Worm (Caenorhabditis elegans) whole organism, L2 larva: ENCODE data around the gene sad-1.

Source experiments
- C34F6.9 ChIP-seq: fragments of 150-350 bp; optimal IDR thresholded peaks from 2 replicates; lab custom pipeline; 2014; ENCODE audit warnings: missing biosample characterization, missing genetic modification characterization
- F13H6.1 ChIP-seq: sonication (generic microtip); optimal IDR thresholded peaks from 2 replicates; lab custom pipeline; 2016; ENCODE audit warnings: missing genetic modification characterization, missing compliant biosample characterization
- ZK546.5 ChIP-seq: sonication (generic microtip); optimal IDR thresholded peaks from 2 replicates; lab custom pipeline; 2017; ENCODE audit warnings: missing biosample characterization, missing genetic modification characterization
- alr-1 ChIP-seq: fragments of 150-350 bp; optimal IDR thresholded peaks from 2 replicates; lab custom pipeline; 2014; ENCODE audit warnings: missing biosample characterization, missing genetic modification characterization
- aly-2 ChIP-seq: fragments of 150-350 bp; optimal IDR thresholded peaks from 2 replicates; lab custom pipeline; 2014; ENCODE audit warnings: missing biosample characterization, missing genetic modification characterization
- ceh-16 ChIP-seq: fragments of 150-350 bp; optimal IDR thresholded peaks from 2 replicates; lab custom pipeline; 2014; ENCODE audit warnings: missing biosample characterization, missing genetic modification characterization
- crh-2 ChIP-seq: sonication (generic microtip); optimal IDR thresholded peaks from 2 replicates; lab custom pipeline; 2017; ENCODE audit warnings: missing biosample characterization, missing genetic modification characterization
- dmd-4 ChIP-seq: sonication (generic microtip); optimal IDR thresholded peaks from 2 replicates; lab custom pipeline; 2017; ENCODE audit warnings: missing biosample characterization, missing genetic modification characterization
- egl-27 ChIP-seq: sonication (generic microtip); optimal IDR thresholded peaks from 3 replicates; lab custom pipeline; 2017; ENCODE audit warnings: missing biosample characterization, missing genetic modification reagents, missing genetic modification characterization
- fos-1 ChIP-seq: fragments of 150-350 bp; optimal IDR thresholded peaks from 2 replicates; lab custom pipeline; 2014; ENCODE audit warnings: missing biosample characterization, missing genetic modification characterization
- gmeb-1 ChIP-seq: fragments of 150-350 bp; optimal IDR thresholded peaks from 2 replicates; lab custom pipeline; 2014; ENCODE audit warnings: missing biosample characterization, missing genetic modification characterization
- lin-13 ChIP-seq: fragments of 150-350 bp; optimal IDR thresholded peaks from 2 replicates; lab custom pipeline; 2014; ENCODE audit warnings: missing biosample characterization, missing genetic modification reagents, missing genetic modification characterization
- lin-39 ChIP-seq: fragments of 150-350 bp; optimal IDR thresholded peaks from 2 replicates; lab custom pipeline; 2014; ENCODE audit warnings: missing biosample characterization, missing genetic modification reagents, missing genetic modification characterization
- lsy-2 ChIP-seq, 2 experiments: fragments of 150-350 bp in 1 of 2; sonication (generic microtip) in 1 of 2; optimal IDR thresholded peaks; 2 replicates each; lab custom pipeline; 2014 to 2017; ENCODE audit warnings: missing biosample characterization in 2 of 2, missing genetic modification characterization in 2 of 2
- mab-5 ChIP-seq: fragments of 150-350 bp; optimal IDR thresholded peaks from 2 replicates; lab custom pipeline; 2014; ENCODE audit warnings: missing biosample characterization, missing genetic modification characterization
- mbf-1 ChIP-seq: sonication (generic microtip); optimal IDR thresholded peaks from 2 replicates; lab custom pipeline; 2017; ENCODE audit warnings: missing biosample characterization, missing genetic modification characterization
- mdl-1 ChIP-seq, 2 experiments: fragments of 150-350 bp in 1 of 2; sonication (generic microtip) in 1 of 2; optimal IDR thresholded peaks; 2 replicates each; lab custom pipeline; 2017; ENCODE audit warnings: missing biosample characterization in 2 of 2, missing genetic modification characterization in 2 of 2
- nhr-10 ChIP-seq: sonication (generic microtip); optimal IDR thresholded peaks from 2 replicates; lab custom pipeline; 2017; ENCODE audit warnings: missing biosample characterization, missing genetic modification characterization
- nhr-12 ChIP-seq: fragments of 150-350 bp; optimal IDR thresholded peaks from 2 replicates; lab custom pipeline; 2014; ENCODE audit warnings: missing biosample characterization, missing genetic modification characterization
- nhr-129 ChIP-seq: fragments of 150-350 bp; optimal IDR thresholded peaks from 2 replicates; lab custom pipeline; 2014; ENCODE audit warnings: missing biosample characterization, missing genetic modification characterization
- nhr-21 ChIP-seq: fragments of 150-350 bp; optimal IDR thresholded peaks from 2 replicates; lab custom pipeline; 2014; ENCODE audit warnings: missing biosample characterization, missing genetic modification characterization
- nhr-23 ChIP-seq: fragments of 150-350 bp; optimal IDR thresholded peaks from 2 replicates; lab custom pipeline; 2014; ENCODE audit warnings: missing biosample characterization, missing genetic modification reagents, missing genetic modification characterization
- nhr-25 ChIP-seq: fragments of 150-350 bp; sonication (generic microtip); optimal IDR thresholded peaks from 3 replicates; lab custom pipeline; 2014; ENCODE audit warnings: missing biosample characterization, missing genetic modification characterization
- nhr-6 ChIP-seq: fragments of 150-350 bp; optimal IDR thresholded peaks from 2 replicates; lab custom pipeline; 2014; ENCODE audit warnings: missing biosample characterization, missing genetic modification characterization
- nhr-77 ChIP-seq: fragments of 150-350 bp; optimal IDR thresholded peaks from 2 replicates; lab custom pipeline; 2014; ENCODE audit warnings: missing biosample characterization, missing genetic modification characterization
- sem-4 ChIP-seq: fragments of 150-350 bp; optimal IDR thresholded peaks from 2 replicates; lab custom pipeline; 2014; ENCODE audit warnings: missing biosample characterization, missing genetic modification reagents, missing genetic modification characterization
- skn-1 ChIP-seq: sonication (generic microtip); optimal IDR thresholded peaks from 2 replicates; lab custom pipeline; 2017; ENCODE audit warnings: missing biosample characterization, missing genetic modification characterization
- sma-3 ChIP-seq: sonication (generic microtip); optimal IDR thresholded peaks from 2 replicates; lab custom pipeline; 2016; ENCODE audit warnings: missing genetic modification reagents, missing genetic modification characterization, missing compliant biosample characterization
- sma-9 ChIP-seq, 2 experiments: fragments of 150-350 bp in 1 of 2; sonication (generic microtip) in 1 of 2; optimal IDR thresholded peaks; 2 replicates each; lab custom pipeline; 2014 to 2016; ENCODE audit warnings: missing genetic modification characterization in 2 of 2, mild to moderate bottlenecking in 1 of 2, missing biosample characterization in 1 of 2, missing compliant biosample characterization in 1 of 2, missing genetic modification reagents in 1 of 2, moderate library complexity in 1 of 2
- snpc-4 ChIP-seq: fragments of 150-350 bp; optimal IDR thresholded peaks from 2 replicates; lab custom pipeline; 2014; ENCODE audit warnings: missing biosample characterization, missing genetic modification characterization
- unc-55 ChIP-seq: fragments of 150-350 bp; sonication (generic microtip); optimal IDR thresholded peaks from 3 replicates; lab custom pipeline; 2014; ENCODE audit warnings: missing biosample characterization, missing genetic modification reagents, missing genetic modification characterization
- unc-62 ChIP-seq: fragments of 150-350 bp; optimal IDR thresholded peaks from 2 replicates; lab custom pipeline; 2014; ENCODE audit warnings: missing biosample characterization, missing genetic modification reagents, missing genetic modification characterization
- zag-1 ChIP-seq: fragments of 150-350 bp; optimal IDR thresholded peaks from 2 replicates; lab custom pipeline; 2014; ENCODE audit warnings: missing biosample characterization, missing genetic modification characterization
- ztf-1 ChIP-seq: fragments of 200-800 bp; sonication (Bioruptor generic); conservative IDR thresholded peaks from 2 replicates; pipeline ENCODE4 v1.3.6; 2022; ENCODE audit warnings: missing genetic modification characterization, missing compliant biosample characterization
- ztf-4 ChIP-seq: fragments of 150-350 bp; optimal IDR thresholded peaks from 2 replicates; lab custom pipeline; 2014; ENCODE audit warnings: missing biosample characterization, missing genetic modification characterization

sad-1 gene

DNA sequence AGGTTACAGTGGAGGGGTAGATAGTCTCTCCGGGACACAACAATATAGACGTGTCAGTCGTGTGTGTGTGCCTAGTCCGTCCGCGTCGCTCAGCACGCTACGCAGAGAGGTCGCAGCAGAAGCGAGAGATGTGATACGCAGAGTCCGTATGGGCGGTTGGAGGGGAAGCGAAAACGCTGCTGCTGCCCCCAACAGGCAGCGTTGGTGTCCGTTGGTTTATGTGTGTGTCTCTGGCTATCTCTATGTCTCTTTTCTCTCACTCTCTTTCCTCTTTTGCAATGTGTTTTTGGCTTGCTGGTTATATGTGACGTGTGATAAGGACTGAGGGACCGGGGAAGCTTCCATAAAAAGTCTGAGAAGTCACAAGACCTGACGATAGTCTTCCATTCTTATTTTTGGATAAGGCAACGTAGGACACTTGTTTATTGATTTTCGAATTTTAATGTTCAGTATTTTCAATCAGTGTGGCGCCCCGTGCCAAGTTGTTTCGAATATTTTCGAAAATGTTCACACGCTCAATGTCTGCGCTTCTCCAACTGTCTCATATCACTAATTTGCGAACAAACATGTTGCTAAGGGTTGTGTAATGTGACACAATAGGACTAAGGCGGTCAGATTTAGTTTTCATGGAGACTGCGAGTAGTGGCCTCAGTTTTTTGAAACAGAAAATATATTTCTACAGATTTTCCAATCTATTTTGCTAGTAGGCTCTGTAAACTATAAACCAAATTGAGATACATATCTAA is 27.1 kb upstream of the sad-1 start, which contains the start of gene pab-2 (continued):
- TF ChIP-seq aly-2 (tag; lab: Kevin White, UChicago): no peak

DNA sequence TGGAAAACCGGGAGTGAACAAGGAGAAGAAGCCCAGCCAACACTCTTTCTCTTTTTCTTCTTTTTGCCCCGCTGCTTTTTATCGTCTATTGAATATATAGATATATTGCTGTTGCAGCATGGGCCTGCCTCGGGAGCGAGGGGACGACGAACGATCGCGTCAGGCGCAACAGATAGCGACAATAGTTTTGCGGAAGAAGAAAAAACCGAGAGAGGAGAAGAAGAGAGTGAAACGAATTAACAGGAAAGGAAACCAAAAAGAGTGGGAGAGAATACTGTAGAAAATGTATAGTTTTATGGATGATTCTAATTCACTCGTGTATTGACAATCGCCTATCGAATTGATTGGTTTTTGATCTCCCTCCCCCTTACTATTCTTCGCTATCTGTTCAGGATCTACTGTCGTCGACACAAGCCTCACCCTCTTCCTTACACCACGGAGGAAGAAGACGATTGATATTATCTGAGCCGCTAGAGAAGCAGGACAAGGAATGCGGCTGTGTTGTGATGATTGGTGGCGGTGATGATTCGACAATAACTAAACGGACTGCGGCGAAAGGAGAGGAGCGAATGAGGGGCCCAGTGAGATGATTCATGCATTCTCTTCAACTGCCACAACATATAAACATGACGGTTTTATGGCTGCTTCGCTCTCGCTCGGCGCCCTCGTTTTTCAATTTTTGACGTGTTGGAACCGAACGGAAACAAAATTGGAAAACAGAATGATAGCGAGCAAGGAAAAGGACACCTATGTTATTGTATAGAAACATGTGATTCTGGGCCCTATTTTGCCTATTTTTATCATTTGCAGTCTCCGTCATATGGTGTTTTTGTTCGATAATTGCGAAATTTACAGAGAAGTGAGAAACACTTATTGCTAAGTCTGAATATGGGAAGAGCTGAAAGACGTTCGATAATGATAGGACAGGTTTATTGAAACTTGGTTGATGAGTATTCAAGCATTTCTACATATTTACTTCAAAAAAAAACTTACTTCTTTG is 26.1 kb upstream of the sad-1 start:
- TF ChIP-seq lsy-2 (tag; optimal IDR thresholded peaks at IDR 0.05; lab: Kevin White, UChicago) (peak in 1 of 2 experiments; percentile 8), ceh-16 (tag; lab: Kevin White, UChicago) (no peak), sma-9 (GFP tag; optimal IDR thresholded peaks at IDR 0.05; lab: Kevin White, UChicago) (peak; percentile 32), sma-9 (tag; optimal IDR thresholded peaks at IDR 0.05; lab: Kevin White, UChicago) (no peak)
- TF ChIP-seq, all 48 proteins: peak for 2

DNA sequence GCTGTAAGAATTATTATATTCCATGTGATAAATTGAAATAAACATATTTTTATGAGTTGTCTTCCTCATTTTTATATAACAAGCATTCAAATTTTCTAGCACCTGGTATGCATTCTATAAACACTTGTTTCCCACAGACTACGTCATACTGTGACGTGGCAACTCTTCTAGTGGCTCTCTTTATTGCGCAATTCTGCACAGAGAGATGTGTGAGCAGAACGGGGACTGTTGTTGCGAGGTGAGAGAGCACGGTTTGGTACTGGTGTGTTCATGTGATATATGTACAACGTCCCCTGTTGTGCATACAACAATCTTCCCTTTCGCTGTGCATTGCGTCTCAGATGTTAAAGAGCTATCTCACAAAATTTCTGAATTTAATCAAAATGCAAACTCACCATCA is 24.6 kb upstream of the sad-1 start:
- no peak for TF ChIP-seq crh-2 (tag; lab: Kevin White, UChicago)
- no peak for TF ChIP-seq sma-9 (GFP tag; optimal IDR thresholded peaks at IDR 0.05; lab: Kevin White, UChicago)
- TF ChIP-seq sma-9 (tag; optimal IDR thresholded peaks at IDR 0.05; lab: Kevin White, UChicago): no peak
- no peak for TF ChIP-seq dmd-4 (tag; lab: Kevin White, UChicago)
- TF ChIP-seq unc-62 (GFP tag; lab: Kevin White, UChicago): no peak
- TF ChIP-seq nhr-23 (tag; lab: Kevin White, UChicago): no peak
- no peak for TF ChIP-seq sma-3 (GFP tag; lab: Kevin White, UChicago)
- TF ChIP-seq nhr-6 (tag; lab: Kevin White, UChicago): no peak
- TF ChIP-seq alr-1 (tag; lab: Kevin White, UChicago): no peak
- no peak for TF ChIP-seq nhr-10 (tag; lab: Kevin White, UChicago)
- no peak for TF ChIP-seq ztf-4 (tag; lab: Kevin White, UChicago)
- TF ChIP-seq ztf-1 (GFP tag; lab: Robert Waterston, UW): no peak
- no peak for TF ChIP-seq unc-55 (GFP tag; lab: Kevin White, UChicago)
- TF ChIP-seq aly-2 (tag; lab: Kevin White, UChicago): no peak
- no peak for TF ChIP-seq lsy-2 (tag; optimal IDR thresholded peaks at IDR 0.05; lab: Kevin White, UChicago)
- TF ChIP-seq mab-5 (tag; lab: Kevin White, UChicago): no peak

DNA sequence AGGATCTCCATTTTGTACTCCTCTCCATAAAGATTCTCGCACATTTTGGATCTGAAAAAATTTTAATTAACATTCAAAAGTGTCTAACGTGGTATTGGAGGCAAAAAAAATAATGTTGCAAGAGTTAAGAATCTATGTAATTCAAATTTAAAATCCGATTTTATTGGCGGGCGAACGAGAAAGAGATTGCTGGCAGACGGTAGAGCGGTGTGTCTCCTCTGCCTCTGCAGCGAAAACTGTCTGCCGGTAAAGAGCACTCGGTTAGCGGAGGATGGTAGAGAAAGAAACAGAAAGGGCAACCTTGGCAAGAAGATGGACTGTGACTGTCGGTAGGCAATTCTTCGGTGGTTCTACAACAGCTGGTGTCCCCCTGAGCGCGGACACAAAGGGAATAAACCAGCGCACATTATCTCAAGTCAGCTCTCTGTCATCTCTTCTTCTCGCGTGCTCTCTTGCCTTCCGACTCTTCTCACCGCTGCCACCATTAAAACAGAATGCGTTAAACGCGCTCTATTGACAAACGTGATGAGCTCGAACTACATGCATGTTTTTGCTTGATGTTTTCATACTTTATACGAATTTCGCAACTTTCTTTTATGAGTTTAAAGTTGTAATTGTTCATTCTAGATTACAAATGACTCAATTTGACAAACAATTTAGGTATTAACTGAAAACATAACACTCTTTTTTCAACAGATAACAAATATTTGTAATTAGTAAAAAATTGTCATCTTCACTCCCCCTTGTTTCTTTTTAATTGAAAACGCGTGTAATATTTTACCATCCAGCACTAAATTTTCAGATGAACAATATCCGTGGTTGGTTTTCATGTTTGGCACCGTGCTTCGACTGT is 18.6 kb upstream of the sad-1 start, which contains the start of the genes cdk-4 and F18H3.1:
Gene cdk-4 (minus strand): TSS at position 51 of the 853 bp plus-strand sequence.
Gene F18H3.1 (plus strand): TSS at position 803 of the 853 bp plus-strand sequence.
- TF ChIP-seq lin-13 (GFP tag; lab: Kevin White, UChicago) (peak; percentile 12), gmeb-1 (no peak), mdl-1 (tag; optimal IDR thresholded peaks at IDR 0.05; lab: Kevin White, UChicago) (no peak), fos-1 (tag; lab: Kevin White, UChicago) (peak; percentile 20), lin-39 (tag; lab: Kevin White, UChicago) (no peak), dmd-4 (tag; lab: Kevin White, UChicago) (no peak), mbf-1 (no peak), egl-27 (tag; lab: Kevin White, UChicago) (no peak), mab-5 (tag; lab: Kevin White, UChicago) (no peak), nhr-10 (tag; lab: Kevin White, UChicago) (no peak), nhr-23 (tag; lab: Kevin White, UChicago) (no peak), ztf-4 (tag; lab: Kevin White, UChicago) (no peak), zag-1 (tag; lab: Kevin White, UChicago) (peak; percentile 1), snpc-4 (no peak), nhr-21 (tag; lab: Kevin White, UChicago) (no peak), lsy-2 (tag; optimal IDR thresholded peaks at IDR 0.05; lab: Kevin White, UChicago) (peak in 1 of 2 experiments; percentile 52), crh-2 (tag; lab: Kevin White, UChicago) (peak; percentile 56), nhr-12 (tag; lab: Kevin White, UChicago) (no peak), nhr-129 (tag; lab: Kevin White, UChicago) (peak; percentile 77), ZK546.5 (tag; lab: Kevin White, UChicago) (no peak), ceh-16 (tag; lab: Kevin White, UChicago) (peak; percentile 29), sem-4 (peak; percentile 52), C34F6.9 (peak; percentile 81), nhr-77 (tag; lab: Kevin White, UChicago) (no peak), ztf-1 (GFP tag; lab: Robert Waterston, UW) (no peak), nhr-25 (tag; lab: Kevin White, UChicago) (peak; percentile 23), skn-1 (tag; lab: Kevin White, UChicago) (no peak), unc-55 (GFP tag; lab: Kevin White, UChicago) (peak; percentile 94), F13H6.1 (tag; lab: Kevin White, UChicago) (peak; percentile 15)
